Worm (Caenorhabditis elegans): Measurements from ENCODE around the gene K07F5.14.
A peak's percentile ranks its signal among the peaks of the same experiment; 100 is the strongest.

The K07F5.14 gene

DNA sequence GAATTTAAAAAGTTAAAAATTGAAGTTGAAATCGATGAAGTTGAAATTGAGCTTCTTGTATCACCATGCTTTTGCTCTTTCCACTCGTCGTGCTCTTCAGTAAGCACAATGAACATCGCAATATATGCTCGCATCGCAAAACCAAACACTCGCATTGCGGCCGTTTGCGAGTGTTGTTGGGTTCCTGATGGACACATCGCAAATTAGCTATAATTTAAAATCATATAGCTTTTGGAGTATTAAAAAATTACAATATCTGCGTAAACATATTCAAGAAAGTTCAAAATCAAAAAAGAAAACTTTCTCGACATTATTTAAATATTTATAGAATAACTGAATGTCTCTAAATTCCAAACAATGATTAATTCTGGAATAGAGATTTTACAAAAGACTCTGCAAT is 19.9 kb upstream of the K07F5.14 start, which contains the start of gene K07F5.17:
Gene K07F5.17, plus strand, starts transcription at position 301 of the 400 bp plus-strand sequence.
- TF ChIP-seq isw-1 (GFP tag; IDR thresholded peaks at IDR 0.05) (no peak), mdl-1 (tag; optimal IDR thresholded peaks at IDR 0.05) (no peak), ces-1 (GFP tag; optimal IDR thresholded peaks at IDR 0.05) (no peak), pag-3 (tag; optimal IDR thresholded peaks at IDR 0.05; ENCODE audit: borderline replicate concordance, insufficient read depth) (no peak), nhr-11 (tag; optimal IDR thresholded peaks at IDR 0.05) (no peak), efl-1 (optimal IDR thresholded peaks at IDR 0.05) (no peak), efl-1 (GFP tag; optimal IDR thresholded peaks at IDR 0.05 in 1 of 2) (no peak), nhr-84 (tag; optimal IDR thresholded peaks at IDR 0.05) (no peak), nhr-20 (tag; optimal IDR thresholded peaks at IDR 0.05) (no peak), unc-86 (tag; optimal IDR thresholded peaks at IDR 0.05) (no peak), hlh-17 (GFP tag; optimal IDR thresholded peaks at IDR 0.05; ENCODE audit: borderline replicate concordance) (no peak), lin-15B (tag; optimal IDR thresholded peaks at IDR 0.05) (no peak), pqm-1 (tag; optimal IDR thresholded peaks at IDR 0.05) (no peak), nhr-71 (tag; optimal IDR thresholded peaks at IDR 0.05) (no peak), mab-9 (GFP tag; IDR thresholded peaks at IDR 0.05) (no peak), nhr-19 (GFP tag; conservative IDR thresholded peaks at IDR 0.05) (no peak), alr-1 (tag; optimal IDR thresholded peaks at IDR 0.05; ENCODE audit: borderline replicate concordance) (no peak), xbp-1 (tag; optimal IDR thresholded peaks at IDR 0.05) (no peak), nhr-85 (tag) (no peak), aly-2 (tag; optimal IDR thresholded peaks at IDR 0.05) (no peak)

DNA sequence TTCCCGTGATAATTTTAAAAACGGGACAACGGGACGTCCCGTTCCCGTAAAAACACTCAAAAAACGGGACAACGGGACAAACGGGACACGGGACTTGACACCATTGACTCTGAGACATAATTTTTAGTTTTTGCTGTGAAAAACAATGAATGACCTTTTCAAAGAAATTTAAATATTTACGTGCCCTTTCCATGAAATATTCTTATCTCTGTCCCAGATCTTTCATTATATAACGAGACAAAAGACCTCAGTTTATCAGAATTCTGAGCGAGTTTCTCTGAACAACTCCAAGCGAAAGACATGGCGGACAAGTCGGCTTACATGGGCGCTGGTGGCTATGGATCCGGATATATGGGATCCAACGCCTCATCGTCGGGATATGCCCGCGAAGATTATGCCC is 18.3 kb upstream of the K07F5.14 start, which contains the start of gene nspd-2:
Gene nspd-2, plus strand, starts transcription at position 301 of the 400 bp plus-strand sequence.
- TF ChIP-seq egl-27 (tag; optimal IDR thresholded peaks at IDR 0.05) (no peak), nhr-90 (tag; optimal IDR thresholded peaks at IDR 0.05; ENCODE audit: poor library complexity) (no peak), skn-1 (tag; optimal IDR thresholded peaks at IDR 0.05) (no peak), C16A3.4 (tag; optimal IDR thresholded peaks at IDR 0.05) (no peak), blmp-1 (tag; optimal IDR thresholded peaks at IDR 0.05) (no peak), lin-14 (GFP tag; optimal IDR thresholded peaks at IDR 0.05) (no peak), zag-1 (tag; optimal IDR thresholded peaks at IDR 0.05) (no peak)

DNA sequence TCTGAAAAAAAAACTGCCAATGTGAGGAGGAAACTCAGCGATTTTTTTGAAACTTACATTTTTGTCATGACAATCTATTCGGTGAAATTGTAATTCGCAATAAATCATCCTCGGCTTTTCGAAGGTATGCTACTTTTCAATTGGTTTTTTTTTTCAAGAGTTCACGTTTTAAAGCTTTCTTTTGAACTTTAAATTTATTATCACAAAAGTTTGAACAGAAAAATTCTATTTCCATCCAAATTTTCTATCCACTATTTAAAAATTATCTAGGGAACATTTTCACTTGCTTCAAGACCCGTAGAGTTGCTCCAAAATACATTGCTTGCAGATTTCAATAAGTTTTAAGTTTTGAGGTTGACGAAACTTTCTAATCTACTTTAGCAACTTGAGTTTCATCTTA is 15.4 kb upstream of the K07F5.14 start, which contains the start of gene K07F5.6:
Gene K07F5.6, minus strand, starts transcription at position 101 of the 400 bp plus-strand sequence.
- TF ChIP-seq efl-1 (optimal IDR thresholded peaks at IDR 0.05): no peak
- TF ChIP-seq efl-1 (GFP tag; optimal IDR thresholded peaks at IDR 0.05 in 1 of 2): peak in 1 of 2 experiments; percentile 64
- TF ChIP-seq skn-1 (tag; optimal IDR thresholded peaks at IDR 0.05): no peak

DNA sequence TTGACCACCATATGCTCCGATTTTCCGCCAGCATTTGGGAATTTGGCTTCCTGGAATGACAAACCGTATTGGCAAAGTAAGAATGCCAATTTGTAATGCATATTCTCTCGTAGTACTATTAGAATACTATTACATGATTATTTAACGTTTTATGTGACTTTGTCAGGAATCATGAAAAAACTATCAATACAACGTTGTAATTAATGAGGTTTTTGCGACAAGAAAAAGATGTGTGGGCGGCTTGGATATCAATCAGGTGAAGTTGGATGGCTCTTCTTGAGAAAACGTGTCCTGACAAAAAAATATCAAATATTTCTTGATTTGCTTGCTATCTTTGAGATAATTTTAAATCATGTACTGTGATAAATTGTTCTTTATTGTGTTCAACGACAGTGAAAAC is 13.9 kb upstream of the K07F5.14 start, which contains the start of gene K07F5.7:
Gene K07F5.7, minus strand, starts transcription at position 101 of the 400 bp plus-strand sequence.
- TF ChIP-seq C04F5.9 (tag; optimal IDR thresholded peaks at IDR 0.05) (no peak), swsn-7 (tag; optimal IDR thresholded peaks at IDR 0.05) (no peak), mep-1 (tag; optimal IDR thresholded peaks at IDR 0.05) (no peak), C34B4.2 (tag; optimal IDR thresholded peaks at IDR 0.05) (no peak), ztf-11 (tag; optimal IDR thresholded peaks at IDR 0.05) (no peak), nhr-237 (tag; optimal IDR thresholded peaks at IDR 0.05) (no peak), nhr-28 (tag; optimal IDR thresholded peaks at IDR 0.05) (no peak), snpc-4 (tag; optimal IDR thresholded peaks at IDR 0.05) (no peak), zag-1 (tag; optimal IDR thresholded peaks at IDR 0.05) (no peak), nhr-76 (tag; optimal IDR thresholded peaks at IDR 0.05) (no peak), tlp-1 (tag; optimal IDR thresholded peaks at IDR 0.05) (no peak), rnt-1 (tag; optimal IDR thresholded peaks at IDR 0.05) (no peak), mdl-1 (tag; optimal IDR thresholded peaks at IDR 0.05) (no peak), zip-4 (GFP tag; optimal IDR thresholded peaks at IDR 0.05) (no peak), jun-1 (tag; optimal IDR thresholded peaks at IDR 0.05) (no peak)

Measured in whole organism, L1 larva.